Worm (Caenorhabditis elegans): ENCODE results near the gene txt-14.

txt-14 gene

DNA sequence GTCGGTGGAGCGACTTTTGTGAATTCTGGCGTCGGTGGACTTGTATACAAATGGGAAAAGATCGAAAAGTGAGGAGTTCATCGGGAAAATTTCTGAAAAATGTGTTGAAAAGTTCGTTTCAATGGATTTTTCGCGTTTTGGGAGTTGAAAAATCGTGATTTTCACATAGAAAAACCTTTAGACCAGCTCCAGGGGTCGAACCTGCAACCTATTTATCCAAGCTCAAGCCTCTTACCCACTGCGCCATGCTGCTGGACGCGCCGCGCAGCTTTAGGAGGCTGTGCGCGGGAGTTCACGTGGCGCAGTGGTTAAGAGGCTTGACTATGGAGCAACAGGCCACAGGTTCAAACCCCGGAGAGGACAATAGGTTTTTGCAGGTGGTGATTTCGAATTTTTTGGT is 40.0 kb downstream of the txt-14 start, which contains the start of gene Y69H2.1:
Gene Y69H2.1, minus strand, starts transcription at position 101 of the 400 bp plus-strand sequence.
- TF ChIP-seq rnt-1 (tag; optimal IDR thresholded peaks at IDR 0.05): peak; percentile 3
- no peak for TF ChIP-seq dpl-1 (GFP tag; optimal IDR thresholded peaks at IDR 0.05)
- no peak for TF ChIP-seq nhr-85 (tag)

DNA sequence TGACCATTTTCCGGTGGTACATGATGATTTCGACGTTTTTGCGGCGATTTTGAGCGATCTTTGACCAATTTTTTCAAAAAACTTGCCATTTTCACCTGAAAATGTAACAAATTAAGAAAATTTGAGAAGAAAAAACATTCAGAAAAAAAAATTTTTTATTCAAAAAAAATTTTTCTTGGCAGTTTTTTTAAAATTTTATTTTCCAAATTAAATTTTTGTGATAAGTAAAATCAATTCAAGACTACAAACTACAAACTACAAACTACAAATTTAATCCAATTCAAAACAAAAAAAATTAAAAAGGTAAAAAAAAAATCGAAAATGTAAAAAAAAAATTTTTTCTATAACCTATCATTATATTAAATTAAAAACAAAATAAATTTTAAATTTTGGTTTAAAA is 44.3 kb downstream of the txt-14 start, which contains the start of gene Y69H2.15:
Gene Y69H2.15, minus strand, starts transcription at position 101 of the 400 bp plus-strand sequence.
- TF ChIP-seq ets-5 (GFP tag; IDR thresholded peaks at IDR 0.05) (no peak), hpl-2 (GFP tag; optimal IDR thresholded peaks at IDR 0.05) (no peak), snu-23 (GFP tag; optimal IDR thresholded peaks at IDR 0.05) (no peak), mep-1 (tag; optimal IDR thresholded peaks at IDR 0.05) (no peak), pag-3 (tag; optimal IDR thresholded peaks at IDR 0.05; ENCODE audit: borderline replicate concordance, insufficient read depth) (no peak), vab-15 (tag; optimal IDR thresholded peaks at IDR 0.05) (no peak), ceh-88 (GFP tag; IDR thresholded peaks at IDR 0.05) (no peak), unc-130 (tag; optimal IDR thresholded peaks at IDR 0.05) (no peak), lir-3 (tag; optimal IDR thresholded peaks at IDR 0.05; ENCODE audit: poor library complexity) (no peak), zag-1 (tag; optimal IDR thresholded peaks at IDR 0.05) (no peak), aha-1 (tag; optimal IDR thresholded peaks at IDR 0.05) (no peak), nhr-237 (tag; optimal IDR thresholded peaks at IDR 0.05) (no peak), unc-30 (tag; optimal IDR thresholded peaks at IDR 0.05) (no peak)

DNA sequence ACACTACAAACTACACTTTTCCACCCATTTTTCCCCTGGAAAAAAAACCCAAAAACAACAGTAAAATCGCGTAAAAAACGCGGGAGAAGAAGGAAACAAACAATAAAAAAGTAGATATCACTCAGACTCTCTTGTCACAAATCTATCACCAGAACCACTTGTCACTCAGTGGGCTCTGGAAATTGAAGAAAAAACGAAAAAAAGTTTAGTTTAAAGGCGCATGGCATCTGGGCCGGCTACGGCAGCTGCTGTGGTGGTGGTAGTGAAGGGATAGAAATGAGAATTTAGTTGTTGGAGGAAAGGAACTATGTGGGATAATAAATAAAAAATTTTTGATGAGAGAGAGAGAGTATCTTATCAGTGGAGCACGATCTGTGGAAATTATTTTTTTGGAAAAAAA is 45.0 kb downstream of the txt-14 start:
- TF ChIP-seq rnt-1 (tag; optimal IDR thresholded peaks at IDR 0.05) (peak; percentile 43), lin-14 (GFP tag; optimal IDR thresholded peaks at IDR 0.05) (peak; percentile 47), efl-1 (optimal IDR thresholded peaks at IDR 0.05) (no peak), efl-1 (GFP tag; optimal IDR thresholded peaks at IDR 0.05 in 1 of 2) (peak in 1 of 2 experiments; percentile 69), pag-3 (tag; optimal IDR thresholded peaks at IDR 0.05; ENCODE audit: borderline replicate concordance, insufficient read depth) (peak; percentile 84), irx-1 (tag; optimal IDR thresholded peaks at IDR 0.05) (no peak), snu-23 (GFP tag; optimal IDR thresholded peaks at IDR 0.05) (no peak), unc-130 (tag; optimal IDR thresholded peaks at IDR 0.05) (peak; percentile 8), ceh-82 (tag; optimal IDR thresholded peaks at IDR 0.05) (no peak), lsy-2 (tag; optimal IDR thresholded peaks at IDR 0.05) (peak in 1 of 2 experiments; percentile 13)

DNA sequence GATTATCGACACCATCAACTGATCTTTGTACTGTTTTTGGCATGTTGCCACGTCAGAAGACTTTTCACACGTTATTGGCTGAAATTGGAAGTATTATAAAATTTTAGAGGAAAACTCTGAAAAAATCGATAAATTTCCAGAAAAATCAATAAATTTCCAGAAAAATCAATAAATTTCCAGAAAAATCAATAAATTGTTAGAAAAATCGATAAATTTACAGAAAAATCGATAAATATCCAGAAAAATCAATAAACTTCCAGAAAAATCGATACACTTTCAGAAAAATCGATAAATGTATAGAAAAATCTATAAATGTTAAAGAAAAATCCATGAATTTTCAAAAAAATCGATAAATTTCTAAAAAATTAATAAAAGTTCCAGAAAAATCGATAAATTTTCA is 46.4 kb downstream of the txt-14 start:
- TF ChIP-seq vab-15 (tag; optimal IDR thresholded peaks at IDR 0.05) (no peak), lsy-2 (tag; optimal IDR thresholded peaks at IDR 0.05) (no peak), nhr-84 (tag; optimal IDR thresholded peaks at IDR 0.05) (no peak), nhr-47 (tag; optimal IDR thresholded peaks at IDR 0.05) (no peak), hlh-17 (GFP tag; optimal IDR thresholded peaks at IDR 0.05; ENCODE audit: borderline replicate concordance) (no peak), lin-15B (tag; optimal IDR thresholded peaks at IDR 0.05) (no peak), lin-39 (tag; optimal IDR thresholded peaks at IDR 0.05) (no peak), pqm-1 (tag; optimal IDR thresholded peaks at IDR 0.05) (no peak), xbp-1 (tag; optimal IDR thresholded peaks at IDR 0.05) (no peak)

DNA sequence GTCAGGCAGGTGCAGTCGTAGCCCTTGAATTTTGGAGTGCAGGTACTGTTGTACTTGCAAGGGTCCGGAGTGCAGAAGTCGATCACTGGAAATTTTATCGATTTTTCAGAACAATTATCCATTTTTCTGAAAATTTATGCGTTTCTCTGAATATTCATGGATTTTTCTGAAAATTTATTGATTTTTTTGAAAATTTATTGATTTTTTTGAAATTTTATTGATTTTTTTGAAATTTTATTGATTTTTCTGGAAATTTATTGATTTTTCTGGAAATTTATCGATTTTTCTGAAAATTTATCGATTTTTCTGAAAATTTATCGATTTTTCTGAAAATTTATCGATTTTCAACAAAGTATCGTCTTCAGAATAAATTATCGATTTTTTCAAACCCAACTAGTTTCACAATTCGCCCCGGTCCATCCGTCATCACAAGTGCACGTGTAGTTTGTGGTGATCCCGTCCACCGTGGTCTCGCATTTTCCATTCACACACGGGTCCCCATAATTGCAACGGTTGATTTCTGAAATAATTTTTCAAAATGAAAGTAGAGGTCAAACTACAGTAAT is 49.6 kb downstream of the txt-14 start:
- TF ChIP-seq fos-1 (tag; optimal IDR thresholded peaks at IDR 0.05): no peak
